Fruit fly (Drosophila melanogaster) whole organism, adult: ENCODE measurements around the gene Nt5a.

ENCODE experiments used
- CG11617 ChIP-seq: fragments of 200-800 bp; sonication (Bioruptor generic); optimal IDR thresholded peaks from 2 replicates; lab custom pipeline; 2017; ENCODE audit warnings: mild to moderate bottlenecking, missing biosample characterization, missing genetic modification reagents, missing genetic modification characterization
- CG12768 ChIP-seq: fragments of 200-800 bp; sonication (Bioruptor generic); optimal IDR thresholded peaks from 2 replicates; lab custom pipeline; 2017; ENCODE audit warnings: missing biosample characterization, missing genetic modification characterization, mild to moderate bottlenecking, moderate library complexity, missing genetic modification reagents
- CG14711 ChIP-seq: fragments of 200-800 bp; sonication (Bioruptor generic); optimal IDR thresholded peaks from 2 replicates; lab custom pipeline; 2018; ENCODE audit warnings: missing biosample characterization, mild to moderate bottlenecking, missing genetic modification characterization, moderate library complexity
- CG1620 ChIP-seq: fragments of 200-800 bp; sonication (Bioruptor generic); optimal IDR thresholded peaks from 2 replicates; lab custom pipeline; 2016; ENCODE audit warnings: missing biosample characterization, missing genetic modification characterization
- CG33017 ChIP-seq: fragments of 200-800 bp; sonication (Bioruptor generic); optimal IDR thresholded peaks from 2 replicates; lab custom pipeline; 2018; ENCODE audit warnings: missing biosample characterization, mild to moderate bottlenecking, missing genetic modification characterization, moderate library complexity
- CG5204 ChIP-seq: fragments of 200-800 bp; sonication (Bioruptor generic); optimal IDR thresholded peaks from 2 replicates; lab custom pipeline; 2016; ENCODE audit warnings: missing biosample characterization, missing genetic modification characterization
- CG7045 ChIP-seq: fragments of 200-800 bp; sonication (Bioruptor generic); optimal IDR thresholded peaks from 2 replicates; lab custom pipeline; 2017; ENCODE audit warnings: missing biosample characterization, mild to moderate bottlenecking, missing genetic modification characterization
- CG7101 ChIP-seq: fragments of 200-800 bp; sonication (Bioruptor generic); optimal IDR thresholded peaks from 2 replicates; lab custom pipeline; 2018; ENCODE audit warnings: missing biosample characterization, mild to moderate bottlenecking, missing genetic modification characterization, moderate library complexity
- Clk ChIP-seq: fragments of 200-800 bp; sonication (Bioruptor generic); optimal IDR thresholded peaks from 2 replicates; lab custom pipeline; 2017; ENCODE audit warnings: missing biosample characterization, missing genetic modification characterization
- Crg-1 ChIP-seq: fragments of 200-800 bp; sonication (Bioruptor generic); optimal IDR thresholded peaks from 2 replicates; lab custom pipeline; 2016; ENCODE audit warnings: missing biosample characterization, missing genetic modification characterization
- Hr96 ChIP-seq: fragments of 200-800 bp; sonication (Bioruptor generic); optimal IDR thresholded peaks from 2 replicates; lab custom pipeline; 2016; ENCODE audit warnings: missing biosample characterization, missing genetic modification characterization
- Mnt ChIP-seq: fragments of 200-800 bp; sonication (Bioruptor generic); optimal IDR thresholded peaks from 2 replicates; lab custom pipeline; 2016; ENCODE audit warnings: missing biosample characterization, mild to moderate bottlenecking, missing genetic modification characterization
- bab1 ChIP-seq: fragments of 200-800 bp; sonication (Bioruptor generic); optimal IDR thresholded peaks from 3 replicates; lab custom pipeline; 2019; ENCODE audit warnings: missing biosample characterization, mild to moderate bottlenecking, missing genetic modification characterization, moderate library complexity
- cic ChIP-seq: fragments of 200-800 bp; sonication (Bioruptor generic); optimal IDR thresholded peaks from 2 replicates; lab custom pipeline; 2017; ENCODE audit warnings: missing biosample characterization, mild to moderate bottlenecking, missing genetic modification characterization, moderate library complexity
- cnc ChIP-seq, 2 experiments: fragments of >200 bp; optimal IDR thresholded peaks; 2 replicates each; lab custom pipeline; 2017
- kay ChIP-seq: fragments of 200-800 bp; sonication (Bioruptor generic); peaks from one replicate; lab custom pipeline; 2016; ENCODE audit warnings: missing biosample characterization, missing genetic modification characterization, borderline replicate concordance
- ovo ChIP-seq: fragments of 200-800 bp; sonication (Bioruptor generic); optimal IDR thresholded peaks from 2 replicates; lab custom pipeline; 2016; ENCODE audit warnings: missing biosample characterization, missing genetic modification characterization
- pad ChIP-seq: fragments of 200-800 bp; sonication (Bioruptor generic); optimal IDR thresholded peaks from 3 replicates; lab custom pipeline; 2017; ENCODE audit warnings: missing biosample characterization, missing genetic modification characterization, mild to moderate bottlenecking, moderate library complexity, missing genetic modification reagents
- tj ChIP-seq: fragments of 200-800 bp; sonication (Bioruptor generic); optimal IDR thresholded peaks from 3 replicates; lab custom pipeline; 2017; ENCODE audit warnings: missing biosample characterization, mild to moderate bottlenecking, missing genetic modification characterization, moderate library complexity
- toe ChIP-seq: fragments of 200-800 bp; sonication (Bioruptor generic); optimal IDR thresholded peaks from 2 replicates; lab custom pipeline; 2016; ENCODE audit warnings: missing biosample characterization, missing genetic modification characterization

Gene Nt5a

dm6 chr3L:1334571-1335427 is 27.6 kb upstream of the Nt5a start, which contains the start of the genes Hmbs and CG2211:
Gene Hmbs, plus strand, starts transcription at chr3L:1334889.
Gene CG2211, minus strand, starts transcription at chr3L:1335359.
- no peak for TF ChIP-seq CG5204 (GFP tag; lab: Kevin White, UChicago)
- TF ChIP-seq toe = no peak
- peak; percentile 69 for TF ChIP-seq Crg-1
- no peak for TF ChIP-seq pad (GFP tag; lab: Kevin White, UChicago)
- TF ChIP-seq Hr96 (GFP tag; lab: Kevin White, UChicago) = peak; percentile 92
- TF ChIP-seq Clk (GFP tag; lab: Kevin White, UChicago) = peak; percentile 82
- peak; percentile 55 for TF ChIP-seq CG33017 (tag; lab: Kevin White, UChicago)
- TF ChIP-seq kay (GFP tag; lab: Kevin White, UChicago) = no peak
- peak; percentile 68 for TF ChIP-seq CG7101
- peak; percentile 73 for TF ChIP-seq CG11617
- no peak for TF ChIP-seq cnc (optimal IDR thresholded peaks at IDR 0.05; lab: Kevin White, UChicago)
- peak; percentile 98 for TF ChIP-seq CG14711 (tag; lab: Kevin White, UChicago)
- TF ChIP-seq Mnt (GFP tag; lab: Kevin White, UChicago) = peak; percentile 79
- TF ChIP-seq CG12768 (GFP tag; lab: Kevin White, UChicago) = peak; percentile 61
- peak; percentile 84 for TF ChIP-seq CG7045 (GFP tag; lab: Kevin White, UChicago)
- TF ChIP-seq ovo (GFP tag; lab: Kevin White, UChicago) = peak; percentile 83
- peak; percentile 35 for TF ChIP-seq tj (GFP tag; lab: Kevin White, UChicago)
- peak; percentile 76 for TF ChIP-seq cic (GFP tag; lab: Kevin White, UChicago)
- TF ChIP-seq bab1 (GFP tag; lab: Kevin White, UChicago) = peak; percentile 96
- peak; percentile 87 for TF ChIP-seq CG1620 (GFP tag; lab: Kevin White, UChicago)

dm6 chr3L:1332973-1333372 is 25.8 kb upstream of the Nt5a start, which contains the start of gene msd5:
Gene msd5, minus strand, starts transcription at chr3L:1333146.
- TF ChIP-seq CG11617 = no peak
- no peak for TF ChIP-seq CG33017 (tag; lab: Kevin White, UChicago)
- TF ChIP-seq CG14711 (tag; lab: Kevin White, UChicago) = no peak
- TF ChIP-seq bab1 (GFP tag; lab: Kevin White, UChicago) = no peak
- TF ChIP-seq Mnt (GFP tag; lab: Kevin White, UChicago) = no peak
- no peak for TF ChIP-seq CG12768 (GFP tag; lab: Kevin White, UChicago)
- no peak for TF ChIP-seq ovo (GFP tag; lab: Kevin White, UChicago)
- no peak for TF ChIP-seq toe

DNA sequence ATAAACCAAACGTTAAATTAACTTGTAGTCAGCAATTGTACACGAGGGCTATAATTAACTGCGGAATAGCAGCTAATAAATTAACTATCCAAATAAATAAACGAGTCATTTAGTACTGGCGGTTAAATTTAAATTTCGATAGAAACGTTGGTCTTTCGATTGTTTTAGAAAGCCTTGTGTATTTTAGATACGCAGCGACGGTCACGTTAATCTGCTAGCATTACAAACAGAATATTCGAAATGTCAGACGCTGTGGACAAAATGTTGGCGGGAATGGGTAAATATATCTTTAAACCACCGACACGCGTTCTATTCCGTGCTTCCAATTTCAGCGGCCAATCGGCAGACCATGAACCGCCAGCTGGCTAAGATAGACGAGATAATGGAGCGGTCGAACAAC is 24.3 kb upstream of the Nt5a start, which contains the start of gene msd1:
Gene msd1, plus strand, starts transcription at position 203 of the 400 bp plus-strand sequence.
- no peak for TF ChIP-seq Mnt (GFP tag; lab: Kevin White, UChicago)

DNA sequence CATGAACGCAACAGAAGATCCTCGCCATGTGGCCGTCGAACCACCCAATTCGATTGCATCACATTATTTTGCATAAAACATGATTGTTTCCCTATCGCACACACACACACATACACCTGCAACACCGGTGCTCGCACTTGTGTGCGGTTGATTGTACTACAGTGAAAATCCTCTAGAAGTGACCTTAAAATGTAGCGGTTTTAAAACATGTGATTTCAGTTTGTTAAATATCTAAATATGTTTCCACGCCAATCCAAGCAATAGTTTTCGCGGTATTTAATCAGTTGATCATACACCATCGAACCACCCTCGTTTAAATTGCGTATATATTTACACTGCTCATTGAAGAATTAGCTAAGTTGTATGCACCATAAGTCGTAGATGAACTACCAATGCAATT is 23.2 kb upstream of the Nt5a start:
- TF ChIP-seq CG33017 (tag; lab: Kevin White, UChicago) = peak; percentile 20
- TF ChIP-seq bab1 (GFP tag; lab: Kevin White, UChicago) = no peak
- TF ChIP-seq cnc (optimal IDR thresholded peaks at IDR 0.05; lab: Kevin White, UChicago) = no peak
- TF ChIP-seq CG7101 = peak; percentile 24

- TF ChIP-seq tj (GFP tag; lab: Kevin White, UChicago) (peak; percentile 46), Crg-1 (no peak), Mnt (GFP tag; lab: Kevin White, UChicago) (peak; percentile 13), CG5204 (GFP tag; lab: Kevin White, UChicago) (no peak), bab1 (GFP tag; lab: Kevin White, UChicago) (no peak), cnc (optimal IDR thresholded peaks at IDR 0.05; lab: Kevin White, UChicago) (no peak), pad (GFP tag; lab: Kevin White, UChicago) (peak; percentile 17), CG12768 (GFP tag; lab: Kevin White, UChicago) (no peak), CG11617 (no peak)
These were observed 22.5 kb upstream of the Nt5a start, which contains the start of gene ND-ACP for dm6 chr3L:1329724-1330123. Gene ND-ACP, plus strand, starts transcription at chr3L:1329949.

dm6 chr3L:1325626-1325937 is 18.4 kb upstream of the Nt5a start:
- TF ChIP-seq CG11617 (no peak), cic (GFP tag; lab: Kevin White, UChicago) (peak; percentile 22)

dm6 chr3L:1324818-1325625 is 17.8 kb upstream of the Nt5a start:
- TF ChIP-seq cic (GFP tag; lab: Kevin White, UChicago) (peak; percentile 32), Clk (GFP tag; lab: Kevin White, UChicago) (no peak), Mnt (GFP tag; lab: Kevin White, UChicago) (peak; percentile 18)
